Fruit fly (Drosophila melanogaster) whole organism, embryonic: ENCODE data around the gene CG7766.

ENCODE experiments used
- Atf3 ChIP-seq: fragments of 200-800 bp; sonication (Bioruptor generic); optimal IDR thresholded peaks from 3 replicates; lab custom pipeline; 2016; ENCODE audit warnings: missing biosample characterization, missing genetic modification characterization
- Blimp-1 ChIP-seq: fragments of 200-800 bp; sonication (Bioruptor generic); optimal IDR thresholded peaks from 3 replicates; lab custom pipeline; 2018; ENCODE audit warnings: missing biosample characterization, missing genetic modification characterization, mild to moderate bottlenecking, moderate library complexity, missing genetic modification reagents
- CG11093 ChIP-seq: fragments of 200-800 bp; sonication (Bioruptor generic); IDR thresholded peaks from 3 replicates; pipeline ENCODE4 v1.3.6; 2022; ENCODE audit warnings: missing biosample characterization, missing genetic modification characterization
- CG12391 ChIP-seq: fragments of 200-800 bp; sonication (Bioruptor generic); optimal IDR thresholded peaks from 3 replicates; lab custom pipeline; 2018; ENCODE audit warnings: missing biosample characterization, mild to moderate bottlenecking, missing genetic modification characterization, moderate library complexity
- CG12769 ChIP-seq: fragments of 200-800 bp; sonication (Bioruptor generic); optimal IDR thresholded peaks from 2 replicates; lab custom pipeline; 2019; ENCODE audit warnings: missing biosample characterization, mild to moderate bottlenecking, missing genetic modification characterization, moderate library complexity
- CG15269 ChIP-seq: fragments of 200-800 bp; sonication (Bioruptor generic); optimal IDR thresholded peaks from 2 replicates; lab custom pipeline; 2018; ENCODE audit warnings: missing biosample characterization, mild to moderate bottlenecking, missing genetic modification characterization, moderate library complexity
- CG31441 ChIP-seq: fragments of 200-800 bp; sonication (Bioruptor generic); IDR thresholded peaks from 2 replicates; pipeline ENCODE4 v1.3.6; 2022; ENCODE audit warnings: missing biosample characterization, missing genetic modification characterization
- CG3407 ChIP-seq: fragments of 200-800 bp; sonication (Bioruptor generic); optimal IDR thresholded peaks from 2 replicates; lab custom pipeline; 2018; ENCODE audit warnings: missing biosample characterization, mild to moderate bottlenecking, missing genetic modification characterization
- CG4282 ChIP-seq: fragments of 200-800 bp; sonication (Bioruptor generic); optimal IDR thresholded peaks from 2 replicates; lab custom pipeline; 2016; ENCODE audit warnings: missing biosample characterization, missing genetic modification characterization
- CG6175 ChIP-seq: fragments of 200-800 bp; sonication (Bioruptor generic); IDR thresholded peaks from 3 replicates; pipeline ENCODE4 v1.3.6; 2022; ENCODE audit warnings: missing biosample characterization, missing genetic modification characterization
- CG6813 ChIP-seq: fragments of 200-800 bp; sonication (Bioruptor generic); optimal IDR thresholded peaks from 2 replicates; lab custom pipeline; 2017; ENCODE audit warnings: missing biosample characterization, missing genetic modification characterization, mild to moderate bottlenecking, moderate library complexity, missing genetic modification reagents
- CG7839 ChIP-seq: fragments of 200-800 bp; sonication (Bioruptor generic); optimal IDR thresholded peaks from 3 replicates; lab custom pipeline; 2018; ENCODE audit warnings: missing biosample characterization, mild to moderate bottlenecking, missing genetic modification characterization, moderate library complexity
- Dref ChIP-seq: fragments of 200-800 bp; sonication (Bioruptor generic); IDR thresholded peaks from 2 replicates; pipeline ENCODE4 v1.3.6; 2022; ENCODE audit warnings: missing biosample characterization, missing genetic modification characterization
- Drgx ChIP-seq: fragments of 200-800 bp; sonication (Bioruptor generic); IDR thresholded peaks from 2 replicates; pipeline ENCODE4 v1.3.6; 2022; ENCODE audit warnings: missing biosample characterization, missing genetic modification characterization
- Fer3 ChIP-seq: fragments of 200-800 bp; sonication (Bioruptor generic); optimal IDR thresholded peaks from 2 replicates; lab custom pipeline; 2018; ENCODE audit warnings: missing biosample characterization, mild to moderate bottlenecking, missing genetic modification characterization, moderate library complexity
- Gug ChIP-seq: fragments of 200-800 bp; sonication (Bioruptor generic); IDR thresholded peaks from 4 replicates; pipeline ENCODE4 v1.3.6; 2022; ENCODE audit warnings: missing biosample characterization, missing genetic modification characterization
- H2.0 ChIP-seq: fragments of 200-800 bp; sonication (Bioruptor generic); IDR thresholded peaks from 2 replicates; pipeline ENCODE4 v1.3.6; 2022; ENCODE audit warnings: missing biosample characterization, missing genetic modification characterization
- HHEX ChIP-seq: fragments of 200-800 bp; sonication (Bioruptor generic); optimal IDR thresholded peaks from 3 replicates; lab custom pipeline; 2017; ENCODE audit warnings: missing biosample characterization, mild to moderate bottlenecking, missing genetic modification characterization, missing genetic modification reagents
- Hr51 ChIP-seq, 2 experiments: fragments of 200-800 bp; sonication (Bioruptor generic); optimal IDR thresholded peaks; 2 replicates in 1 of 2; 3 replicates in 1 of 2; lab custom pipeline; 2016 to 2018; ENCODE audit warnings: missing biosample characterization in 2 of 2, missing genetic modification characterization in 2 of 2, mild to moderate bottlenecking in 1 of 2, moderate library complexity in 1 of 2
- Lim3 ChIP-seq: fragments of 200-800 bp; sonication (Bioruptor generic); IDR thresholded peaks from 2 replicates; pipeline ENCODE4 v1.3.6; 2022; ENCODE audit warnings: missing biosample characterization, missing genetic modification characterization
- Meics ChIP-seq: fragments of 200-800 bp; sonication (Bioruptor generic); optimal IDR thresholded peaks from 2 replicates; lab custom pipeline; 2017; ENCODE audit warnings: missing biosample characterization, mild to moderate bottlenecking, missing genetic modification characterization
- NC2β ChIP-seq: fragments of 200-800 bp; sonication (Bioruptor generic); optimal IDR thresholded peaks from 2 replicates; lab custom pipeline; 2016; ENCODE audit warnings: missing biosample characterization, missing genetic modification characterization
- PHDP ChIP-seq: fragments of 200-800 bp; sonication (Bioruptor generic); optimal IDR thresholded peaks from 3 replicates; lab custom pipeline; 2018; ENCODE audit warnings: missing biosample characterization, mild to moderate bottlenecking, missing genetic modification characterization, moderate library complexity
- Rfx ChIP-seq: fragments of 200-800 bp; sonication (Bioruptor generic); IDR thresholded peaks from 2 replicates; pipeline ENCODE4 v1.3.6; 2022; ENCODE audit warnings: missing biosample characterization, missing genetic modification characterization
- Sox100B ChIP-seq: fragments of 200-800 bp; sonication (Bioruptor generic); optimal IDR thresholded peaks from 3 replicates; lab custom pipeline; 2018; ENCODE audit warnings: missing biosample characterization, mild to moderate bottlenecking, missing genetic modification characterization
- Sox102F ChIP-seq: fragments of 200-800 bp; sonication (Bioruptor generic); optimal IDR thresholded peaks from 2 replicates; lab custom pipeline; 2018; ENCODE audit warnings: missing biosample characterization, mild to moderate bottlenecking, missing genetic modification characterization, moderate library complexity
- Taf1 ChIP-seq: fragments of 200-800 bp; sonication (Bioruptor generic); IDR thresholded peaks from 2 replicates; pipeline ENCODE4 v1.3.6; 2022; ENCODE audit warnings: missing biosample characterization, missing genetic modification characterization
- Vsx1 ChIP-seq: fragments of 200-800 bp; sonication (Bioruptor generic); optimal IDR thresholded peaks from 2 replicates; lab custom pipeline; 2017; ENCODE audit warnings: missing biosample characterization, mild to moderate bottlenecking, missing genetic modification characterization, missing genetic modification reagents
- Xrp1 ChIP-seq: fragments of 200-800 bp; sonication (Bioruptor generic); IDR thresholded peaks from 2 replicates; pipeline ENCODE4 v1.3.6; 2022; ENCODE audit warnings: missing biosample characterization, missing genetic modification characterization
- ab ChIP-seq: fragments of 200-800 bp; sonication (Bioruptor generic); optimal IDR thresholded peaks from 2 replicates; lab custom pipeline; 2016; ENCODE audit warnings: missing biosample characterization, missing genetic modification characterization
- ac ChIP-seq: fragments of 200-800 bp; sonication (Bioruptor generic); optimal IDR thresholded peaks from 3 replicates; lab custom pipeline; 2017; ENCODE audit warnings: missing biosample characterization, mild to moderate bottlenecking, missing genetic modification characterization
- az2 ChIP-seq: fragments of 200-800 bp; sonication (Bioruptor generic); optimal IDR thresholded peaks from 3 replicates; lab custom pipeline; 2016; ENCODE audit warnings: missing biosample characterization, missing genetic modification characterization
- br ChIP-seq: fragments of >200 bp; optimal IDR thresholded peaks from 2 replicates; lab custom pipeline; 2017
- caup ChIP-seq: fragments of 200-800 bp; sonication (Bioruptor generic); optimal IDR thresholded peaks from 3 replicates; lab custom pipeline; 2017; ENCODE audit warnings: missing biosample characterization, mild to moderate bottlenecking, missing genetic modification characterization, moderate library complexity; ENCODE audit not compliant: severe bottlenecking
- dmrt99B ChIP-seq: fragments of 200-800 bp; sonication (Bioruptor generic); optimal IDR thresholded peaks from 2 replicates; lab custom pipeline; 2018; ENCODE audit warnings: missing biosample characterization, mild to moderate bottlenecking, missing genetic modification characterization, moderate library complexity
- hb ChIP-seq: fragments of 200-800 bp; sonication (Bioruptor generic); IDR thresholded peaks from 3 replicates; pipeline ENCODE4 v1.3.6; 2022; ENCODE audit warnings: missing biosample characterization, missing genetic modification characterization; ENCODE audit not compliant: partially characterized antibody
- hkb ChIP-seq, 2 experiments: fragments of 200-800 bp in 1 of 2; fragments of >200 bp in 1 of 2; sonication (Bioruptor generic) in 1 of 2; IDR thresholded peaks in 1 of 2; optimal IDR thresholded peaks in 1 of 2; 2 replicates each; pipeline versions ENCODE4 v1.3.6 to Lab custom; 2017 to 2022; ENCODE audit warnings: missing biosample characterization in 1 of 2, missing genetic modification characterization in 1 of 2
- knrl ChIP-seq: fragments of 200-800 bp; sonication (Bioruptor generic); IDR thresholded peaks from 3 replicates; pipeline ENCODE4 v1.3.6; 2022; ENCODE audit warnings: missing biosample characterization, missing genetic modification characterization; ENCODE audit not compliant: partially characterized antibody
- lmd ChIP-seq: fragments of 200-800 bp; sonication (Bioruptor generic); IDR thresholded peaks from 2 replicates; pipeline ENCODE4 v1.3.6; 2022; ENCODE audit warnings: missing biosample characterization, missing genetic modification characterization
- lola ChIP-seq, 3 experiments: fragments of >200 bp in 2 of 3; fragments of 200-800 bp in 1 of 3; sonication (Bioruptor generic) in 1 of 3; optimal IDR thresholded peaks; 2 replicates each; lab custom pipeline; 2017 to 2019; ENCODE audit warnings: missing biosample characterization in 3 of 3, missing genetic modification characterization in 3 of 3, mild to moderate bottlenecking in 1 of 3, moderate library complexity in 1 of 3
- peb ChIP-seq: fragments of 200-800 bp; sonication (Bioruptor generic); IDR thresholded peaks from 2 replicates; pipeline ENCODE4 v1.3.6; 2022; ENCODE audit warnings: missing biosample characterization, missing genetic modification characterization
- phol ChIP-seq: fragments of 200-800 bp; sonication (Bioruptor generic); optimal IDR thresholded peaks from 3 replicates; lab custom pipeline; 2018; ENCODE audit warnings: missing biosample characterization, mild to moderate bottlenecking, missing genetic modification characterization, moderate library complexity
- row ChIP-seq: fragments of 200-800 bp; sonication (Bioruptor generic); IDR thresholded peaks from 3 replicates; pipeline ENCODE4 v1.3.6; 2022; ENCODE audit warnings: missing biosample characterization, missing genetic modification characterization
- slbo ChIP-seq: fragments of 200-800 bp; sonication (Bioruptor generic); IDR thresholded peaks from 2 replicates; pipeline ENCODE4 v1.3.6; 2022; ENCODE audit warnings: missing biosample characterization, missing genetic modification characterization
- slp2 ChIP-seq: fragments of 200-800 bp; sonication (Bioruptor generic); optimal IDR thresholded peaks from 2 replicates; lab custom pipeline; 2016; ENCODE audit warnings: missing biosample characterization, missing genetic modification characterization
- stwl ChIP-seq: fragments of 200-800 bp; sonication (Bioruptor generic); optimal IDR thresholded peaks from 3 replicates; lab custom pipeline; 2018; ENCODE audit warnings: missing biosample characterization, mild to moderate bottlenecking, missing genetic modification characterization, moderate library complexity
- tgo ChIP-seq: fragments of 200-800 bp; sonication (Bioruptor generic); IDR thresholded peaks from 3 replicates; pipeline ENCODE4 v1.3.6; 2022; ENCODE audit warnings: missing biosample characterization, missing genetic modification characterization
- toy ChIP-seq: fragments of 200-800 bp; sonication (Bioruptor generic); IDR thresholded peaks from 2 replicates; pipeline ENCODE4 v1.3.6; 2022; ENCODE audit warnings: missing biosample characterization, missing genetic modification characterization
- tup ChIP-seq: fragments of 200-800 bp; sonication (Bioruptor generic); optimal IDR thresholded peaks from 2 replicates; lab custom pipeline; 2016; ENCODE audit warnings: missing biosample characterization, mild to moderate bottlenecking, missing genetic modification characterization, moderate library complexity

The CG7766 gene

DNA sequence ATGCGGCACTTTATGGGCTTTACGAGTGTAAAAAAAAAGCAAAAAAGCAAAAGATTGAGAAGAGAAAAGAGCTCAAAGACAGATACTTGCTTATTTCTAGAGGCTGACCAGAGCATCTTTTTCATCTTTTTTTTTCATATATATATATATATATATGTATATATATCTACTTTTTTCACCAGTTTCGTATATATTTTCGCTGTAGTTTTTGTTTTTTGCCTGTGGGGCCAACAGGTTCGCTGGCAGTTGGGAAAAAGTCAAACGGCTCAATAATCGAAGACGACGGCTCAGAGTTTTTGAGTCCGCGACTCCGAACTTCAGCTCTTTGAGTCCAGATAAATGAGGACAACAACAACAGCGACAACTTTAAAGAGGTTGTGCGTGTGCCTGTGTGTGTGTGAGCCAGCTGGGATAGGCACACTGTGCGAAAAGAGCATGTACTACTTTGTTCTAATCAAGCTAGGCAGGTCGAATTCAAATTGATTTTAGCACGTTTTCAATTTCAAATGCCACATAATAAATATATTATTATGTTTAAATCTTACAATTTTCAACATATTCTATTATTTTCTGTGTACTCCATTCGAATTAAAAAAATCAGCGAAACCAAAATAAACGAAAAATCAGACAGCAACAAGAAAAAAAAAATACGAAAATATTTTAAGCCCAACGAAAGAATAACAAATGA lies 36.6 kb downstream of the CG7766 start:
- TF ChIP-seq CG7839 (tag; lab: Kevin White, UChicago): peak; percentile 48
- TF ChIP-seq HHEX (GFP tag; lab: Kevin White, UChicago): peak; percentile 18
- TF ChIP-seq stwl (tag; lab: Kevin White, UChicago): no peak
- TF ChIP-seq Taf1 (GFP tag; lab: Robert Waterston, UW): no peak
- peak; percentile 10 for TF ChIP-seq Meics (GFP tag; lab: Kevin White, UChicago)
- TF ChIP-seq dmrt99B (tag; lab: Kevin White, UChicago): peak; percentile 47
- TF ChIP-seq knrl: no peak
- TF ChIP-seq caup (GFP tag; lab: Kevin White, UChicago): peak; percentile 17
- TF ChIP-seq CG12391 (tag; lab: Kevin White, UChicago): peak; percentile 11
- peak; percentile 32 for TF ChIP-seq Blimp-1 (GFP tag; lab: Kevin White, UChicago)
- TF ChIP-seq CG6175 (GFP tag; lab: Robert Waterston, UW): no peak
- TF ChIP-seq row: peak; percentile 56
- TF ChIP-seq ab (GFP tag; lab: Kevin White, UChicago): no peak
- TF ChIP-seq Hr51 (GFP tag; optimal IDR thresholded peaks at IDR 0.05; lab: Kevin White, UChicago): peak in 1 of 2 experiments; percentile 43
- peak; percentile 36 for TF ChIP-seq phol (tag; lab: Kevin White, UChicago)
- no peak for TF ChIP-seq peb (GFP tag; lab: Robert Waterston, UW)
- TF ChIP-seq toy (GFP tag; lab: Robert Waterston, UW): no peak
- peak; percentile 27; the same call in 1 of the 2 replicates for TF ChIP-seq lmd (GFP tag; lab: Robert Waterston, UW)
- no peak for TF ChIP-seq tup
- no peak for TF ChIP-seq CG4282 (GFP tag; lab: Kevin White, UChicago)
- TF ChIP-seq H2.0 (GFP tag; lab: Robert Waterston, UW): no peak
- TF ChIP-seq tgo: peak; percentile 45; the same call in 1 of the 3 replicates
- TF ChIP-seq Sox100B (GFP tag; lab: Kevin White, UChicago): peak; percentile 0
- TF ChIP-seq Atf3 (GFP tag; lab: Kevin White, UChicago): no peak
- TF ChIP-seq hb (GFP tag; lab: Robert Waterston, UW): no peak
- no peak for TF ChIP-seq CG3407
- TF ChIP-seq Sox102F: peak; percentile 52
- TF ChIP-seq PHDP (tag; lab: Kevin White, UChicago): peak; percentile 11
- TF ChIP-seq CG6813 (GFP tag; lab: Kevin White, UChicago): no peak
- no peak for TF ChIP-seq br (lab: Kevin White, UChicago)
- no peak for TF ChIP-seq hkb (optimal IDR thresholded peaks at IDR 0.05; lab: Kevin White, UChicago)
- peak; percentile 57 for TF ChIP-seq hkb (GFP tag; IDR thresholded peaks at IDR 0.05; lab: Robert Waterston, UW)
- no peak for TF ChIP-seq Dref (GFP tag; lab: Robert Waterston, UW)
- TF ChIP-seq slbo (GFP tag; lab: Robert Waterston, UW): peak; percentile 56
- TF ChIP-seq CG31441: 0 out of 2 replicates have a peak, but pooled peaks have one; percentile 20
- TF ChIP-seq slp2 (GFP tag; lab: Kevin White, UChicago): no peak
- TF ChIP-seq lola (GFP tag; optimal IDR thresholded peaks at IDR 0.05; lab: Kevin White, UChicago): no peak
- TF ChIP-seq Drgx (GFP tag; lab: Robert Waterston, UW): peak; percentile 71
- TF ChIP-seq Rfx (GFP tag; lab: Robert Waterston, UW): peak; percentile 58
- no peak for TF ChIP-seq Lim3
- peak; percentile 46 for TF ChIP-seq CG15269 (tag; lab: Kevin White, UChicago)
- TF ChIP-seq Xrp1: peak; percentile 46; the same call in 1 of the 2 replicates
- TF ChIP-seq Fer3 (tag; lab: Kevin White, UChicago): peak; percentile 29
- peak; percentile 0 for TF ChIP-seq CG12769
- TF ChIP-seq CG11093: no peak
- peak; percentile 19 for TF ChIP-seq az2 (GFP tag; lab: Kevin White, UChicago)
- no peak for TF ChIP-seq ac (GFP tag; lab: Kevin White, UChicago)
- TF ChIP-seq Vsx1 (GFP tag; lab: Kevin White, UChicago): no peak
- TF ChIP-seq Gug (GFP tag; lab: Robert Waterston, UW): no peak; the same call in 3 of the 4 replicates
- no peak for TF ChIP-seq NC2β (GFP tag; lab: Kevin White, UChicago)
